Fruit fly (Drosophila melanogaster): ENCODE data around the gene CG34043.

- TF ChIP-seq Dfd (GFP tag; optimal IDR thresholded peaks at IDR 0.05) (no peak), GATAd (GFP tag; optimal IDR thresholded peaks at IDR 0.05) (no peak), psq (GFP tag; optimal IDR thresholded peaks at IDR 0.05) (peak; percentile 71)
Observed at dm6 chr2L:10306518-10307260, 26.0 kb upstream of the CG34043 start, which contains the start of the genes CG5390 and CG4968.
